Worm (Caenorhabditis elegans): ENCODE measurements around the gene ntl-2.

ce11 chrII:4378195-4378594 is 1.9 kb upstream of the ntl-2 start, which contains the start of gene B0286.1:
- TF ChIP-seq ama-1 (optimal IDR thresholded peaks at IDR 0.05), result no peak
- TF ChIP-seq ama-1 (GFP tag; optimal IDR thresholded peaks at IDR 0.05), result no peak
- no peak for TF ChIP-seq nhr-120 (GFP tag; IDR thresholded peaks at IDR 0.05)

Measured in whole organism, young adult.